Worm (Caenorhabditis elegans) whole organism, mixed stage, embryonic: ENCODE data around the gene T23B12.5.

Experiments
- M03D4.4 ChIP-seq: sonication (generic microtip); optimal IDR thresholded peaks from 2 replicates; lab custom pipeline; 2017; ENCODE audit warnings: mild to moderate bottlenecking, missing genetic modification characterization, missing compliant biosample characterization
- bed-3 ChIP-seq: fragments of 200-800 bp; sonication (Bioruptor generic); optimal IDR thresholded peaks from 3 replicates; lab custom pipeline; 2018; ENCODE audit warnings: mild to moderate bottlenecking, missing genetic modification characterization, moderate library complexity, missing compliant biosample characterization
- blmp-1 ChIP-seq: fragments of 150-350 bp; optimal IDR thresholded peaks from 2 replicates; lab custom pipeline; 2014; ENCODE audit warnings: missing biosample characterization, missing genetic modification characterization
- ceh-39 ChIP-seq: fragments of 150-350 bp; optimal IDR thresholded peaks from 2 replicates; lab custom pipeline; 2014; ENCODE audit warnings: missing biosample characterization, missing genetic modification characterization
- ceh-43 ChIP-seq: fragments of 200-800 bp; sonication (Bioruptor generic); optimal IDR thresholded peaks from 2 replicates; lab custom pipeline; 2018; ENCODE audit warnings: mild to moderate bottlenecking, missing genetic modification characterization, moderate library complexity, missing compliant biosample characterization
- ceh-83 ChIP-seq: fragments of 200-800 bp; sonication (Bioruptor generic); optimal IDR thresholded peaks from 2 replicates; lab custom pipeline; 2018; ENCODE audit warnings: mild to moderate bottlenecking, missing genetic modification characterization, missing compliant biosample characterization
- ces-1 ChIP-seq: fragments of 150-350 bp; optimal IDR thresholded peaks from 2 replicates; lab custom pipeline; 2014; ENCODE audit warnings: missing biosample characterization, missing genetic modification reagents, missing genetic modification characterization
- cnd-1 ChIP-seq: fragments of 200-800 bp; sonication (Bioruptor generic); optimal IDR thresholded peaks from 2 replicates; lab custom pipeline; 2018; ENCODE audit warnings: mild to moderate bottlenecking, missing genetic modification characterization, missing compliant biosample characterization
- drap-1 ChIP-seq: fragments of 200-800 bp; sonication (Bioruptor generic); optimal IDR thresholded peaks from 3 replicates; lab custom pipeline; 2018; ENCODE audit warnings: mild to moderate bottlenecking, missing genetic modification characterization, missing compliant biosample characterization
- elt-1 ChIP-seq: sonication (generic microtip); optimal IDR thresholded peaks from 2 replicates; lab custom pipeline; 2017; ENCODE audit warnings: missing genetic modification characterization, mild to moderate bottlenecking, missing compliant biosample characterization, antibody characterized with exemption, moderate library complexity, borderline replicate concordance; ENCODE audit not compliant: insufficient read depth
- elt-3 ChIP-seq: fragments of 150-350 bp; optimal IDR thresholded peaks from 2 replicates; lab custom pipeline; 2014; ENCODE audit warnings: missing biosample characterization, missing genetic modification characterization
- flh-1 ChIP-seq: fragments of 200-800 bp; sonication (Bioruptor generic); optimal IDR thresholded peaks from 2 replicates; lab custom pipeline; 2018; ENCODE audit warnings: mild to moderate bottlenecking, missing genetic modification characterization, moderate library complexity, missing compliant biosample characterization
- hlh-1 ChIP-seq: fragments of 150-350 bp; optimal IDR thresholded peaks from 2 replicates; lab custom pipeline; 2014; ENCODE audit warnings: missing biosample characterization, missing genetic modification reagents, missing genetic modification characterization
- lin-13 ChIP-seq: fragments of 150-350 bp; optimal IDR thresholded peaks from 2 replicates; lab custom pipeline; 2014; ENCODE audit warnings: missing biosample characterization, missing genetic modification characterization
- lin-32 ChIP-seq: fragments of 200-800 bp; sonication (Bioruptor generic); optimal IDR thresholded peaks from 2 replicates; lab custom pipeline; 2018; ENCODE audit warnings: mild to moderate bottlenecking, missing genetic modification characterization, missing compliant biosample characterization
- lsy-2 ChIP-seq: fragments of 150-350 bp; optimal IDR thresholded peaks from 2 replicates; lab custom pipeline; 2014; ENCODE audit warnings: missing biosample characterization, missing genetic modification characterization
- mab-5 ChIP-seq: fragments of 150-350 bp; optimal IDR thresholded peaks from 2 replicates; lab custom pipeline; 2014; ENCODE audit warnings: missing biosample characterization, missing genetic modification characterization
- mep-1 ChIP-seq: fragments of 150-350 bp; optimal IDR thresholded peaks from 2 replicates; lab custom pipeline; 2017; ENCODE audit warnings: missing biosample characterization, missing genetic modification reagents, missing genetic modification characterization, inconsistent platforms
- mls-2 ChIP-seq: sonication (generic microtip); optimal IDR thresholded peaks from 2 replicates; lab custom pipeline; 2016; ENCODE audit warnings: mild to moderate bottlenecking, missing genetic modification characterization, moderate library complexity, missing compliant biosample characterization
- nhr-12 ChIP-seq: fragments of 150-350 bp; optimal IDR thresholded peaks from 2 replicates; lab custom pipeline; 2014; ENCODE audit warnings: missing biosample characterization, missing genetic modification characterization
- nhr-2 ChIP-seq: fragments of 150-350 bp; optimal IDR thresholded peaks from 2 replicates; lab custom pipeline; 2014; ENCODE audit warnings: missing biosample characterization, missing genetic modification characterization
- nhr-237 ChIP-seq: fragments of 150-350 bp; optimal IDR thresholded peaks from 2 replicates; lab custom pipeline; 2014; ENCODE audit warnings: missing biosample characterization, missing genetic modification characterization
- nhr-28 ChIP-seq: fragments of 150-350 bp; optimal IDR thresholded peaks from 2 replicates; lab custom pipeline; 2014; ENCODE audit warnings: missing biosample characterization, missing genetic modification characterization
- pha-4 ChIP-seq: fragments of 150-350 bp; optimal IDR thresholded peaks from 2 replicates; lab custom pipeline; 2018; ENCODE audit warnings: missing biosample characterization, missing genetic modification reagents, missing genetic modification characterization
- sptf-1 ChIP-seq: sonication (generic microtip); optimal IDR thresholded peaks from 2 replicates; lab custom pipeline; 2017; ENCODE audit warnings: mild to moderate bottlenecking, missing genetic modification characterization, moderate library complexity, missing compliant biosample characterization
- tbx-8 ChIP-seq: fragments of 200-800 bp; sonication (Bioruptor generic); optimal IDR thresholded peaks from 2 replicates; lab custom pipeline; 2018; ENCODE audit warnings: mild to moderate bottlenecking, missing genetic modification characterization, moderate library complexity, missing compliant biosample characterization
- unc-39 ChIP-seq: fragments of 150-350 bp; optimal IDR thresholded peaks from 2 replicates; lab custom pipeline; 2014; ENCODE audit warnings: missing biosample characterization, missing genetic modification characterization
- zip-8 ChIP-seq: fragments of 150-350 bp; optimal IDR thresholded peaks from 2 replicates; lab custom pipeline; 2014; ENCODE audit warnings: missing biosample characterization, missing genetic modification characterization
- ztf-11 ChIP-seq: fragments of 150-350 bp; optimal IDR thresholded peaks from 2 replicates; lab custom pipeline; 2014; ENCODE audit warnings: missing biosample characterization, missing genetic modification characterization

The T23B12.5 gene

DNA sequence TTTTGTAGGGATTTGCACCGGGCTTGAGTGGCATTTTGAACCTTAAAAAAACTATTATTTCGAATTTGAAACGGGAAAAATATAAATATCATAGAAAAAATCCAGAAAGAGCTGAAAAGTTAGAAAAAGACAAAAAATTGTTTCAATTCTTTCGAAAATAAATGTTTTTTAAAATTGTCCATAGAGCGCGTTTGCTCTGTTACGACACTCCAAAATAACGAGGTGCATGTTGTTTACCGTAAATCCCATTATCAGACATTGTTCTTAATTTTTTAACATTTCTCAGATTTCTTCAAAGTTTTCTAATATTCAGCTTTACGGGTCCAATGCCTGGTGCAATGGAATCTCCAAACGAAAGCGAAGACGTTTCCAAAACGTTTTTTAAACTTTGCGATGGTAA, 14.2 kb upstream of the T23B12.5 start, which contains the start of the genes dnj-22 and natc-1:
TSS of gene dnj-22 (minus strand) at position 47 of the 400 bp plus-strand sequence.
TSS of gene natc-1 (plus strand) at position 286 of the 400 bp plus-strand sequence.
- no peak for TF ChIP-seq elt-3
- peak; percentile 24 for TF ChIP-seq mab-5 (tag; lab: Kevin White, UChicago)
- no peak for TF ChIP-seq unc-39 (tag; lab: Kevin White, UChicago)
- no peak for TF ChIP-seq nhr-28 (tag; lab: Kevin White, UChicago)
- TF ChIP-seq zip-8 (tag; lab: Kevin White, UChicago), result no peak
- TF ChIP-seq nhr-12 (tag; lab: Kevin White, UChicago), result no peak
- peak; percentile 91 for TF ChIP-seq pha-4 (tag; lab: Kevin White, UChicago)
- TF ChIP-seq M03D4.4 (tag; lab: Kevin White, UChicago), result no peak
- no peak for TF ChIP-seq bed-3
- TF ChIP-seq nhr-237 (tag; lab: Kevin White, UChicago), result peak; percentile 67
- peak; percentile 96 for TF ChIP-seq ces-1
- TF ChIP-seq lsy-2 (tag; lab: Kevin White, UChicago), result peak; percentile 56
- TF ChIP-seq lin-13, result peak; percentile 19
- TF ChIP-seq ceh-39 (tag; lab: Kevin White, UChicago), result peak; percentile 24
- TF ChIP-seq, all 35 proteins: peak for 7

- TF ChIP-seq elt-1 (tag; lab: Kevin White, UChicago) (no peak), ces-1 (peak; percentile 52)
- TF ChIP-seq, all 35 proteins: peak for 1
Observed at ce11 chrV:8460800-8461199, 13.0 kb upstream of the T23B12.5 start.

DNA sequence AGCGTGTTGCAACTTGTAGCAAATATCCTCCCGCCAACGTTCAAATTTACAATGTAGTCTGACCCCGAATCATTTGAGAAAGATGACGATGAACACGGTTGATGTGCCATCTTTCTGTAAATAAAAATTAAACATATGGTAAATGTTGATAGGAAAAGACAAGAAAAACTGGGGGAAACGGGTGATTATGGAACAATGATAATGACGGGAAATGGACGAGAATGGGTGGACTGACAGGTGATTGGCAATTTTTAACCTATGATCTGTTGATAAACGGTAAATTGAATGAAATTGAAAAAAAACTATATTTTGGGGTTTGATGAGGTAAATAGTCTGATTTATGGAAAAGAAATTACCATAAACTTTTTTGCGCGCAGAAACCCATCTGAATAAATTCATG, 12.5 kb upstream of the T23B12.5 start, which contains the start of gene T23B12.6:
TSS of gene T23B12.6 (minus strand) at position 114 of the 400 bp plus-strand sequence.
- TF ChIP-seq lin-32 (no peak), ceh-43 (GFP tag; lab: Kevin White, UChicago) (no peak), ceh-83 (GFP tag; lab: Kevin White, UChicago) (no peak), nhr-2 (tag; lab: Kevin White, UChicago) (no peak), flh-1 (no peak), tbx-8 (GFP tag; lab: Kevin White, UChicago) (no peak), hlh-1 (tag; lab: Kevin White, UChicago) (no peak), drap-1 (GFP tag; lab: Kevin White, UChicago) (no peak), mls-2 (tag; lab: Kevin White, UChicago) (no peak), mab-5 (tag; lab: Kevin White, UChicago) (no peak)

- TF ChIP-seq flh-1, result no peak
- no peak for TF ChIP-seq M03D4.4 (tag; lab: Kevin White, UChicago)
- TF ChIP-seq ztf-11, result no peak
Observed at ce11 chrV:8454995-8455446, 7.2 kb upstream of the T23B12.5 start, which contains the start of gene T23B12.11. T23B12.11 (plus strand) TSS chrV:8455396.

DNA sequence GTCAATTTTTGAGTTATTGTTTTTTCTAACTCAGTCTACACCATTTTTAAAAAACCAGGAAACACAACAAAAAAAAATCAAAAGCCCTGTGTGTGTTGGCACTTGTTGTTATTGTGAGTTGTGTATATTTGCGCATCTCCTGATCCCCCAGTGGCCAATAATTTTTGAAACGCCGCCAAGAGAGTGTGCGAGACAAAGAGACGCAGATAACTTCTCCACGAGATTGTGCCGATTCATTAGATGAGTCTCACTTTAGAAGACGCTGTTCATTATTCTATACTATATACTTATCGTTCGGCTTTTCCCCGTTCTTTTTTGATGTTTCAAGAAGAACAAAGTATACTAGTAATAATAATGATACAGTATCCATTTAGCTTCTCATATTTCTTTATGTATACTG, 2.9 kb upstream of the T23B12.5 start:
- TF ChIP-seq mep-1 (tag; lab: Kevin White, UChicago) (no peak), ztf-11 (no peak), lin-32 (no peak), sptf-1 (tag; lab: Kevin White, UChicago) (no peak), pha-4 (tag; lab: Kevin White, UChicago) (no peak), bed-3 (no peak)

- TF ChIP-seq mab-5 (tag; lab: Kevin White, UChicago), result no peak
- no peak for TF ChIP-seq cnd-1 (tag; lab: Kevin White, UChicago)
- no peak for TF ChIP-seq ces-1
- no peak for TF ChIP-seq tbx-8 (GFP tag; lab: Kevin White, UChicago)
- no peak for TF ChIP-seq pha-4 (tag; lab: Kevin White, UChicago)
- no peak for TF ChIP-seq ceh-39 (tag; lab: Kevin White, UChicago)
Observed at ce11 chrV:8449241-8449640, 1.4 kb upstream of the T23B12.5 start.

DNA sequence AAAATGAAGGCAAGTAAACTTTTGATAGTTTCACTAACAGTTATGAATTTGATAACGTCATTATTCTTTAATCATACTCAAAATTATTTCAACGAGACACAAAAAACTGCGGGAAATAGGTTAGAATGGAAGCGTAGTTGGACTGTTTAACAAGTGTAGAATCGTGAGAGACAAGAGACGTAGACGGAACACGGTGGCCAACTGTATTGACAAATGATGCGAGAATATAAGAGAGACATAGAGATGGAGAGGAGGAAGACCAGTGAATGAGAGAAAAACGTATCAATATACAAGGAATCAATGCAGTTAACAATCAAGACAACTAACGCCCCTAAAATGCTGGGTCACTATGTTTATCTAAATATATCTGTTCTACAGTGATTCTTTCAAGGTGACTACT, 2.2 kb downstream of the T23B12.5 start:
- TF ChIP-seq nhr-12 (tag; lab: Kevin White, UChicago) (no peak), elt-3 (no peak), ceh-43 (GFP tag; lab: Kevin White, UChicago) (no peak), ceh-83 (GFP tag; lab: Kevin White, UChicago) (no peak), ceh-39 (tag; lab: Kevin White, UChicago) (no peak), blmp-1 (tag; lab: Kevin White, UChicago) (no peak), drap-1 (GFP tag; lab: Kevin White, UChicago) (no peak), lin-13 (no peak), ces-1 (no peak), hlh-1 (tag; lab: Kevin White, UChicago) (peak; percentile 19), pha-4 (tag; lab: Kevin White, UChicago) (peak; percentile 91), M03D4.4 (tag; lab: Kevin White, UChicago) (no peak)
